Fruit fly (Drosophila melanogaster): ENCODE measurements around the gene Cnep1r2.

DNA sequence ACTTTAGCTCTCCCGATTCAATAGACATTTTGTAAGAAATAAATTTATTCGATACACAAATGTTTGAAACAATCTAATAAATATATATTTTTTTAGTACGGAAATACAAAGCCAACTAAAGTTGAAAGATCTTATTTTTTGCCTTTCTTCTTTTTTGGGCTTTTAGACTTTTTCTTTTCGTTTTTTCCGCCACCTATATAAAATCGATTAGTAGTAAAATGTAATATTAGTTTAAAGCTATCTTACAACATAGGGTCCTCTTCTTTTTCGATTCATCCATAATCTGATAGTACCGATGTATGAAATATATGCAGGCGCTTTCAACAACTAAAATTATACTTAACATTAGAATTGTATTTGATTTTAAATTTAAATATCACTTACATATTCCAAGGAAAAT is 8.0 kb upstream of the Cnep1r2 start, which contains the start of gene CG42536:
- TF ChIP-seq h (optimal IDR thresholded peaks at IDR 0.05): no peak
- TF ChIP-seq Sin3A (optimal IDR thresholded peaks at IDR 0.05): no peak
- TF ChIP-seq Myc (optimal IDR thresholded peaks at IDR 0.05): no peak
- no peak for TF ChIP-seq insv (optimal IDR thresholded peaks at IDR 0.05)
- TF ChIP-seq psq (optimal IDR thresholded peaks at IDR 0.05): no peak
- TF ChIP-seq ttk (optimal IDR thresholded peaks at IDR 0.05): no peak
